Fruit fly (Drosophila melanogaster): ENCODE measurements around the gene CG2533.

Gene CG2533

DNA sequence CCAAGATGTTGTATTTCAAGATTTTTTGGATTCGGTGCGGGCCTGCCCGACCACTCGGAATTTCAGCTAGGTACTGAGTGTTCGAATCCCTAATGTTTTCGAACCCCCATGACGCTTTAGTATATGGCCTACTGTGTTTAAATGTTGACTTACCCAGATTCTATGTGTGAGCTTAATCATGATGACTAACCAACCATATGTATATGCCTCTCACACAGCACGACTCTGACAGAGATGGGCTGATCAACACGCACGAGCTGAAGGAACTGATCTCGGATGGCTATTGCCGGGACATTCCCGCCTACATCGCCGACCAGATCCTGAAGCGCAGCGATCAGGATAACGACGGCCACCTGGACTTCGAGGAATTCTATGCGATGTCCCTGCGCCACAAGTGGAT, at the start of gene CG2533:
Gene CG2533 (minus strand): TSS at position 101 of the 400 bp plus-strand sequence.
- TF ChIP-seq CG8478 (optimal IDR thresholded peaks at IDR 0.05): no peak
- TF ChIP-seq Dll (optimal IDR thresholded peaks at IDR 0.05): no peak
- no peak for TF ChIP-seq psq (optimal IDR thresholded peaks at IDR 0.05)
- TF ChIP-seq pan (optimal IDR thresholded peaks at IDR 0.05): no peak
- TF ChIP-seq EcR (GFP tag; optimal IDR thresholded peaks at IDR 0.05): no peak
- no peak for TF ChIP-seq usp (GFP tag; optimal IDR thresholded peaks at IDR 0.05)

DNA sequence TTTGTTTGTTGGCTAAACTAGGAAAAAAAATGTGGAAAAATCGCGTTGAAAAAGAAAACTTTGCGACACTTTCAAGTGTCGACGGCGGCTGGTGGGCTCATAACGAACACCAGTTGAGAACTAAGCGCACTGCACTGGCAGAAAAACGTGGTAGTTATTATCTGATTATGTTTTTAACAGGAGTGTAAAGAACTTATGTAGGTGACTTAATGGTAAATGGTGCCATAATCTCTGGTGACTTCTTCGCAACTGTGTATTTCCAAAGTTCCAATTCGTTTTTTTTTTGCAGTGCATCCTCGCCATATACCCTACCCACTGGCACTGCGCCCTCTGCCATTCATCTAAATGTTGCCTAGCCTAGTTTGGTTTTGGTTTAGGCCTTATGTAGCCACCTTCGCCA, 49.0 kb upstream of the CG2533 start:
- TF ChIP-seq usp (GFP tag; optimal IDR thresholded peaks at IDR 0.05) (no peak), CG8478 (optimal IDR thresholded peaks at IDR 0.05) (no peak), Dll (optimal IDR thresholded peaks at IDR 0.05) (no peak)

DNA sequence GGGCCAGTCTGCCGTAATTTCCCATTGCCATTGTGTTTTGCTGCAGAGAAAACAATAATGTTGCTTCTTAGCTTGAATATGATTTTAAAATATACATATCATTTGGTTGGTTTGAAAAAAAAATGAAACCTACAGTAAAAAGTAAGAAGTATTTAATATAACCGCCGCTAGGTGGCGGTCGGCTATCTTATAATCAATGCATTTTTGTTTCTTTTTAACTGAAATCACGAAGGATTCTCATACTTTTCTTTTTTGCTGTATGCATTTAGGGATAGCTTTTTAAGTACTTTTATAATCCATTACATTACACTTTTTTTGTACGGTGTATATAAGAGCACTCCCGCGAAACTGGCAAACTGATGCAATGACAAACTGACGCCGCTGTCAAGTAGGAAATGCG, 47.4 kb upstream of the CG2533 start:
- no peak for TF ChIP-seq EcR (GFP tag; optimal IDR thresholded peaks at IDR 0.05)
- TF ChIP-seq pan (optimal IDR thresholded peaks at IDR 0.05): no peak
- no peak for TF ChIP-seq psq (optimal IDR thresholded peaks at IDR 0.05)
- no peak for TF ChIP-seq CG8478 (optimal IDR thresholded peaks at IDR 0.05)
- TF ChIP-seq usp (GFP tag; optimal IDR thresholded peaks at IDR 0.05): no peak

DNA sequence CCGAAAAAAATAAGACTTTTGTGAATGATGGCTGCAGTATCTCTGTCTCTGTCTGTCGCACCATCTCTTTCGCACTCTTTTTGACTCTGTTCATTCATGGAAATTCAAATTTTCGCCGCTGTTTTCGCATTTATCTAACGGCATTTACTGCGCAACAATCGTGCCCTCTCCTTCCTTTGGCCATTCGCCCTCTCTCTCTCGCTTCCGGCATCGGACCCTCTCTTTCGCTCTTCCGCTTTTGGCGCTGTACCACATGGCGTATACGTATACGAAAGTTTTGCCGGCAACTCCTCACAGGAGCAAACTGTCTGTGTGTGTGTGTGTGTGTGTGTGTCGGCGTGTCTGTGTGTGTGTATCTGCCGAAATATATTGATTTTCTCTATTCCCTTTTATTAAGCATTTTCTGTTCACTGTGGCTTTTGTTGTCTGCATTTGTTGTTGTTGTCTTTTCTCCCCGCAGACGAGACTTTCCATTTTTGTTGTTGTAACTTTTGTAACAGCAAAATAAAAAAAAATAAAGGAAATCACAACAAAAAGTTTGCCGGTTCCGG, 40.6 kb upstream of the CG2533 start:
- TF ChIP-seq usp (GFP tag; optimal IDR thresholded peaks at IDR 0.05): no peak
- no peak for TF ChIP-seq EcR (GFP tag; optimal IDR thresholded peaks at IDR 0.05)
- TF ChIP-seq pan (optimal IDR thresholded peaks at IDR 0.05): no peak
- TF ChIP-seq CG8478 (optimal IDR thresholded peaks at IDR 0.05): no peak
- TF ChIP-seq psq (optimal IDR thresholded peaks at IDR 0.05): no peak
- no peak for TF ChIP-seq Dll (optimal IDR thresholded peaks at IDR 0.05)

DNA sequence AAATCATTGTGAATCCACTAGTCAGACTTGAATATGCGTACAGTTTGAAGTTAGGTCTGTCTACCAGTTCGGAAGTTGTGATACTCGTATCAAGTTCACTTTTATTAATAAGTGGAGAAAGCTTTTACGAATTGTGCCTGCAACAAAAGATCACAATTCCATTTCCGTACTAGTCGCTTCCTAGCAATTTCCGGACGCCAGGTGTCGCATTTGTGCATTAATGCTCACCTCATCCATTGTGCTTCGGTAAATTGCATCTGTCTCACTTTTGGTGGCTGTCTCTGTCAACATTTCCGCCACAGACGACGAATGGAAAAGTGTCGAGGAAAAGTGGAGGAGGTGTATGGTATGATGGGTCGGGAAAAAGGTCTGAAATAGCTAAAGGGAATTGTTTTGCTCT, 39.2 kb upstream of the CG2533 start:
- TF ChIP-seq Dll (optimal IDR thresholded peaks at IDR 0.05) (no peak), CG8478 (optimal IDR thresholded peaks at IDR 0.05) (no peak), psq (optimal IDR thresholded peaks at IDR 0.05) (no peak), pan (optimal IDR thresholded peaks at IDR 0.05) (no peak), EcR (GFP tag; optimal IDR thresholded peaks at IDR 0.05) (no peak), usp (GFP tag; optimal IDR thresholded peaks at IDR 0.05) (no peak)

DNA sequence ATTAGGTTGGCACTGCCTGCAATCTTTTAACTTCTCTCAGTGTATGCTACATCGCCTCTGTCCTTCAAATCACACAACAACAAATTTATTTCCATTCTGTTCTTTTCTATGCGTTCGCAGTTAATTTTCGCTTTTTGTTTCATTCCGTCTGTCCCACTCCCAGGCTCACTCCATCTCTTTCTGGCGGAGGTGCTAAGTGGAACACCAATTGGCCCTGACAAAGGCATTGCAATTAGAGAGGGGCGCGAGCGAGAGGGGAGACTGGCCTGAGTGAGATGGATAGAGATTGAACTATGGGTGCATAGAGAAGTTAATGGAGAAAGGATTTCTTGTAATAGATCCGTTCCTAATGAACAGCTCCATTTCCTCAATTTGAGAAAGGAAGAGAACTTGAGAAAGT, 36.5 kb upstream of the CG2533 start:
- TF ChIP-seq psq (optimal IDR thresholded peaks at IDR 0.05): no peak
- no peak for TF ChIP-seq CG8478 (optimal IDR thresholded peaks at IDR 0.05)
- no peak for TF ChIP-seq Dll (optimal IDR thresholded peaks at IDR 0.05)
- no peak for TF ChIP-seq EcR (GFP tag; optimal IDR thresholded peaks at IDR 0.05)
- TF ChIP-seq usp (GFP tag; optimal IDR thresholded peaks at IDR 0.05): no peak
- no peak for TF ChIP-seq pan (optimal IDR thresholded peaks at IDR 0.05)

DNA sequence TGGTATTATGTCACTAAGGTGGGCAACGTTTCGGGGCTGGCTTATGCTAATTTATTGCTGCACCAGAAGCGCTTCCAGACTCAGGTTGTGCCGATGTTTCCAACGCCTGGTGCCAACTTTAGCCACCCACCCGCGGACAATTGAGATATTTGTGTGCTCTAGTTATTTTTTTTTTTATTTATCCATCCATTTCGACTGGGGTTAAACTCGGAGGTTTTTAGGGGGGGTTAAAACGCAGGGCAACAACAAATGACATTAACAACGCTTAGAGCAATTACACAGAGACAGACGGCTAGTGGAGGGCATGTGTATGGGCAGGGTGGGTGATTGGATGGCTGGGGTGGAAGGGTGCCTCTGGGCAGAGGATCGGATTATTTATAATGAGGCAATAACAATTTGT, 27.7 kb upstream of the CG2533 start:
- no peak for TF ChIP-seq EcR (GFP tag; optimal IDR thresholded peaks at IDR 0.05)
- no peak for TF ChIP-seq Dll (optimal IDR thresholded peaks at IDR 0.05)
- no peak for TF ChIP-seq usp (GFP tag; optimal IDR thresholded peaks at IDR 0.05)
- no peak for TF ChIP-seq CG8478 (optimal IDR thresholded peaks at IDR 0.05)
- TF ChIP-seq psq (optimal IDR thresholded peaks at IDR 0.05): no peak
- TF ChIP-seq pan (optimal IDR thresholded peaks at IDR 0.05): no peak

DNA sequence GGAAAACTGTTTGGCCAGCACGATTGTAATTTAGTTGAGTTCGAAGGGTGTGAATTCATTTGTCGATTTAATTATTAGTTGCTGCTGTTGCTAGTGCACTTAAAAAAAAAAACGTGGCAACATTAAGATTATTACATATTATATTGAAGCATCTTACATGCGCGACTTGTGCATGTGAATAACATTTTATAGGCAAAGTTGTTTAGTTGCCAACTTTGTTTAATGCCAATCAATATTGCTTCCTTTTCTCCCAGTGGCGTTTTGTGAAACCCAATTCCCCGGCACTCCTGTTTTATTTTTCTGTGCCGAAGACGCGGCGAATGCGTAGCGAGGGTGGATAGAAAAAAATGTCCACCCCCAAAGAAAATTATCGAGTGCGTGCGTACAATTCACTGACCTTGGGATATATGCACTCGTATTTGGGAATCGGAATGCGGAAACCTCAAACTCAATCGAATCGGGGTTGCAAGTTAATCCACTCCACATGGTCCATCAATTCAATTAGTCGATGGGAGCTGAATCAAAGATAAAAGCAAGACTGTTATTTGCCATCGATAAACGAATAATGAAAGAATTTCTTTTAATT, 25.1 kb upstream of the CG2533 start:
- TF ChIP-seq Dll (optimal IDR thresholded peaks at IDR 0.05): no peak

DNA sequence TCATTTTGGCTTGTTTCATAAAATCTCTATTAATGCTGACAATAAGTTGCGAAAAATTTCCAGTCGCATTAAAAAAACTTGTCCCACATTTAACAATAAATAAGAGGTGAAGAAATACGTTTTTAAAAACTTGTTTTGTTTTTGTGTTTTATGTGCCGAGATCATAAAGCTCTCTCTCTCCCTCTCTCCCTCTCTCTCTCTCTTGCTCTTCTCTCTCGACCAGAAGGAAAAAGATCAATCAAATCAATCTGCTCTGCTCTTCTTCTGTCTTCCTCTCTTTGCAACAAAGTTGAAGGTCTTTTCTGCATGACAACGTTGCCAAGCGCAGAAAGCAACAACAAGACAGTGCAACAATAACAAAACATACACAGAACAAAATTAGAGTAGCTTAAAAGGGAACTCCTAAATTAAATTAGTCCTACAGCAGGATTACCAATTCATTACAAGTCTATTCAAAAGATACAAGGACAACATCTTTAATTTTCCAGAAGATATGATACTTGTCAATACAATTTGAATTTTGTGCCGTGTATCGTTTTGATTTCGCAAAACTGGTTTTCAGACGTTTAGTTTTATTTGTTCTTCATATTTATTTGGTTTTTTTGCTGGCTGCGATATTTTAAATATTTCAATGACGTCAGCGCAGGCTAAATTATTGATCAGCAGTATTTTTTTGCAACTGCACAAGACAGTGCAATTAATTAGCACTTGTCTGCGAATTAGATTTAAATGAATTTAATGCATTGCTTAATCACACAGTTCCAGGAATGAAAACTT, 18.8 kb upstream of the CG2533 start:
- TF ChIP-seq CG8478 (optimal IDR thresholded peaks at IDR 0.05) (no peak), EcR (GFP tag; optimal IDR thresholded peaks at IDR 0.05) (no peak), pan (optimal IDR thresholded peaks at IDR 0.05) (no peak), psq (optimal IDR thresholded peaks at IDR 0.05) (no peak), Dll (optimal IDR thresholded peaks at IDR 0.05) (no peak), usp (GFP tag; optimal IDR thresholded peaks at IDR 0.05) (no peak)

DNA sequence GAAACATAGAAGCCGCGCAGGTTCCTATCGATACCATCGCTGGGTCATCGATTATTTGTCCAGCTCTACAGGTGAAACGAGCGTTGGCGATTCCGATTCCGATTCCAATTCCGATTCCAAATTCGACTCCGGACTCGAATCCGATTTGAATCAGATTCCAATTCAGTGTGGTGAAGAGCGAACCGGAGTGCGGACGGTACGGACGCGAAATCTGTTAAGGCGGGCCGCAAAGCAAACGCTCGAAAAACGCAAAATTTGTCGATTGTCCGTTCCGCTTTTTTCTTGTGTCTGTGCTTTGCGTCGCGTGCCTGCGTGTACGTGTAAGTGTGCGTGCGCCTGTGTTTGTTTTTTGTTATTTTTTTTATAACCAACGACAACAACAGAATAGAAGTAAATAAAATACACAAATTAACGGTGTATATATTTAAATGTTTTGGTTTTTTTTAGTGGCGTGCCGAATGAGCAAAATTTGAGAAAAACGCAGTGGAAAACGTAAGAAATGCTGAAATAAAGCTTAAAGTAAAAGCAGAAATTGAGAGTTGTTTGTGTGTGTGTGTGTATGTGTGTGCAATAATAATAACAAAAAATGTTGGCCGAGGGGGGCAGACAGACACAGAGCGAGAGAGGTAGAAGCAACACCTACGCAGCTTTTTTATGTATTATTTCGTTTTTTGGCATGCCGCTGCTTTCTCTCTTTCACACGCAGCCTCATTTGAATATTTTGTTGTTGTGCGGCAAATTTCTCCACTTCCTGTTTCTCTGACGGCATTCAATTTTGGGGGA, 18.1 kb upstream of the CG2533 start, which contains the start of gene Ptp10D:
Gene Ptp10D (plus strand): TSS at position 150 of the 783 bp plus-strand sequence.
- TF ChIP-seq CG8478 (optimal IDR thresholded peaks at IDR 0.05) (no peak), EcR (GFP tag; optimal IDR thresholded peaks at IDR 0.05) (no peak), usp (GFP tag; optimal IDR thresholded peaks at IDR 0.05) (no peak), pan (optimal IDR thresholded peaks at IDR 0.05) (no peak)

DNA sequence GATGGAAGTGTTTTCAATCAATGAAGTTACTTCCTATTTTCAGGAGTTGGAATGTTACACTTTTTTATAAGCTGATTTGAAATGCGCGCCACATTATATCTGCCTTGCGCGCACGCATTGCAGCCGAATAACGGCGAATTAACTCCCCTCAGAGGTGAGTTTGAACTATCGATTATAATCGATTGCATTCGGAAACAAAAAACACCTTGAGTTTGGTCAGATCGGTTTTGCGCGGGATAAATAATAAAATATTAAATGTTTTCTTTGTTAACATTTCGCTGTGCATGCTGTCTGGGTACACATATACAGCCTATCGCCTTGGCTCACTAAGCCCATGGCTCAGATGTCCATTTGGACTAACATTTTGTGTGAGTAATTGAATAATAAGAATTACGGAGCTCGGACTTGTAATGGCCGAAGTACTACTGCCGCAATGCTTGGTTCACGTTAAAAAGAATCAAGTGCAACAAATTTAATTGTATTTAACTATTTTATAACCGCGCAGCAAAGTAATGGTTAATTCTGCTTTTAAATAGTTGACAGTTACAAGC, 17.4 kb upstream of the CG2533 start:
- TF ChIP-seq usp (GFP tag; optimal IDR thresholded peaks at IDR 0.05) (no peak), CG8478 (optimal IDR thresholded peaks at IDR 0.05) (no peak), pan (optimal IDR thresholded peaks at IDR 0.05) (no peak), psq (optimal IDR thresholded peaks at IDR 0.05) (no peak), Dll (optimal IDR thresholded peaks at IDR 0.05) (no peak), EcR (GFP tag; optimal IDR thresholded peaks at IDR 0.05) (no peak)

DNA sequence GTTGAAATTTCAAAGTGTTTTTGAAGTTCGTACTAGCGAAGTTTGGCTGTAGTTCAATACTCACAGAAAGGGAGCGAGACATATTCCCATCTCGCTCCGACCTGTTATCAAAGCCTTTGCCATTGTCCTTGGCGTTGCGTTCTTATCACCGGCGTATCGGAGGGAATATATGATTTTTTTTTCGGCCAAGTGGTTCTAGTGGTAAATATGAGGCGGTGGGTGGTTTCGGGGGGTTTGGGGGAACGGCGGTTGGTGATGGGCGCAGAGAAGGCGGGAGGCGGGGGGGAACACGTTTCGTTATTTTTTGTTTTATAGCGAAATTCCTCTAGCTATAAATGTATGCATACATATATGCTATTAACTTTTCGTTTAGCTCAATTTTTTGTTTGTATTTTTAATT, 16.5 kb upstream of the CG2533 start:
- TF ChIP-seq Dll (optimal IDR thresholded peaks at IDR 0.05): no peak
- TF ChIP-seq psq (optimal IDR thresholded peaks at IDR 0.05): no peak
- TF ChIP-seq EcR (GFP tag; optimal IDR thresholded peaks at IDR 0.05): no peak
- TF ChIP-seq CG8478 (optimal IDR thresholded peaks at IDR 0.05): no peak
- no peak for TF ChIP-seq usp (GFP tag; optimal IDR thresholded peaks at IDR 0.05)
- no peak for TF ChIP-seq pan (optimal IDR thresholded peaks at IDR 0.05)
